Fruit fly (Drosophila melanogaster): ENCODE data around the gene Cox11.

The Cox11 gene

dm6 chr2L:5523848-5524473 is 2.8 kb upstream of the Cox11 start, which contains the start of the genes Vps52 and Elp4 (continued):
- no peak for TF ChIP-seq CG17568 (GFP tag; optimal IDR thresholded peaks at IDR 0.05)
- peak; percentile 57; the same call in 1 of the 2 replicates for TF ChIP-seq Drgx (GFP tag; IDR thresholded peaks at IDR 0.05)
- peak; percentile 27; the same call in 2 of the 3 replicates for TF ChIP-seq CG14050 (GFP tag; IDR thresholded peaks at IDR 0.05)
- peak; percentile 70 for TF ChIP-seq CG14441 (GFP tag; IDR thresholded peaks at IDR 0.05)
- peak; percentile 73 for TF ChIP-seq fd96Cb (tag; optimal IDR thresholded peaks at IDR 0.05)
- peak; percentile 64 for TF ChIP-seq zfh2 (GFP tag; optimal IDR thresholded peaks at IDR 0.05)
- no peak for TF ChIP-seq schlank (tag; optimal IDR thresholded peaks at IDR 0.05)
- peak; percentile 61; the same call in 2 of the 3 replicates for TF ChIP-seq Doc3 (GFP tag; IDR thresholded peaks at IDR 0.05; ENCODE audit: partially characterized antibody)
- TF ChIP-seq CG6689 (GFP tag; IDR thresholded peaks at IDR 0.05), result peak; percentile 81
- no peak for TF ChIP-seq tio (GFP tag; optimal IDR thresholded peaks at IDR 0.05)
- peak; percentile 54 for TF ChIP-seq CG6683 (GFP tag; optimal IDR thresholded peaks at IDR 0.05)
- peak; percentile 91 for TF ChIP-seq CG30403 (GFP tag; optimal IDR thresholded peaks at IDR 0.05)
- peak; percentile 17 for TF ChIP-seq Mes4 (GFP tag; optimal IDR thresholded peaks at IDR 0.05)
- TF ChIP-seq Ada2b (GFP tag; IDR thresholded peaks at IDR 0.05), result peak; percentile 56
- no peak for TF ChIP-seq sqz (GFP tag; optimal IDR thresholded peaks at IDR 0.05)
- TF ChIP-seq wdn (GFP tag; IDR thresholded peaks at IDR 0.05), result peak; percentile 63
- TF ChIP-seq crp (GFP tag; optimal IDR thresholded peaks at IDR 0.05), result peak; percentile 80 to 95
- peak; percentile 31 for TF ChIP-seq CG13624 (GFP tag; optimal IDR thresholded peaks at IDR 0.05)
- no peak for TF ChIP-seq bigmax (GFP tag; optimal IDR thresholded peaks at IDR 0.05)
- TF ChIP-seq nerfin-2 (GFP tag; IDR thresholded peaks at IDR 0.05; ENCODE audit: partially characterized antibody), result peak; percentile 67
- peak; percentile 14 for TF ChIP-seq shn (GFP tag; optimal IDR thresholded peaks at IDR 0.05)
- TF ChIP-seq unc-4 (GFP tag; IDR thresholded peaks at IDR 0.05; ENCODE audit: partially characterized antibody), result peak; percentile 63
- TF ChIP-seq Myb (GFP tag; optimal IDR thresholded peaks at IDR 0.05), result peak; percentile 12
- peak; percentile 83 for TF ChIP-seq Dref (GFP tag; IDR thresholded peaks at IDR 0.05)
- no peak for TF ChIP-seq toy (GFP tag; IDR thresholded peaks at IDR 0.05)
- TF ChIP-seq ara (GFP tag; IDR thresholded peaks at IDR 0.05), result no peak
- peak; percentile 37 for TF ChIP-seq vfl (GFP tag; optimal IDR thresholded peaks at IDR 0.05)
- TF ChIP-seq ssp (GFP tag; IDR thresholded peaks at IDR 0.05), result peak; percentile 80
- TF ChIP-seq CG11247 (GFP tag; IDR thresholded peaks at IDR 0.05), result peak; percentile 65
- TF ChIP-seq Nf-YA (GFP tag; IDR thresholded peaks at IDR 0.05), result no peak
- TF ChIP-seq wor (GFP tag; IDR thresholded peaks at IDR 0.05), result no peak; the same call in 1 of the 2 replicates
- TF ChIP-seq yki (optimal IDR thresholded peaks at IDR 0.05), result no peak
- 0 out of 3 replicates have a peak, but pooled peaks have one; percentile 46 for TF ChIP-seq B-H1 (GFP tag; IDR thresholded peaks at IDR 0.05)
- TF ChIP-seq CG7372 (GFP tag; IDR thresholded peaks at IDR 0.05), result peak; percentile 73
- peak; percentile 75 for TF ChIP-seq Blimp-1 (GFP tag; optimal IDR thresholded peaks at IDR 0.05)
- no peak for TF ChIP-seq btn (GFP tag; optimal IDR thresholded peaks at IDR 0.05)
- peak; percentile 78 for TF ChIP-seq CG13894 (tag; optimal IDR thresholded peaks at IDR 0.05)
- TF ChIP-seq gsb-n (tag; optimal IDR thresholded peaks at IDR 0.05), result peak; percentile 66
- TF ChIP-seq maf-S (GFP tag; optimal IDR thresholded peaks at IDR 0.05), result peak; percentile 48
- no peak for TF ChIP-seq ro (GFP tag; IDR thresholded peaks at IDR 0.05)
- no peak for TF ChIP-seq CG10565 (GFP tag; optimal IDR thresholded peaks at IDR 0.05)
- TF ChIP-seq tna (GFP tag; IDR thresholded peaks at IDR 0.05; ENCODE audit: partially characterized antibody), result peak; percentile 64
- peak; percentile 27 for TF ChIP-seq CG1529 (GFP tag; optimal IDR thresholded peaks at IDR 0.05)
- no peak for TF ChIP-seq ham (GFP tag; IDR thresholded peaks at IDR 0.05)
- TF ChIP-seq Gsc (GFP tag; IDR thresholded peaks at IDR 0.05), result no peak
- peak; percentile 45 for TF ChIP-seq Ets97D (GFP tag; optimal IDR thresholded peaks at IDR 0.05)
- peak; percentile 76 for TF ChIP-seq Sry-δ (GFP tag; optimal IDR thresholded peaks at IDR 0.05)
- TF ChIP-seq hth (optimal IDR thresholded peaks at IDR 0.05), result no peak
- 0 out of 4 replicates have a peak, but pooled peaks have one; percentile 55 for TF ChIP-seq chinmo (GFP tag; IDR thresholded peaks at IDR 0.05; ENCODE audit: partially characterized antibody)
- no peak for TF ChIP-seq CG11696 (GFP tag; IDR thresholded peaks at IDR 0.05)
- TF ChIP-seq HHEX (GFP tag; optimal IDR thresholded peaks at IDR 0.05), result peak; percentile 63

Measured in whole organism, embryonic.